Fruit fly (Drosophila melanogaster) whole organism, prepupa: Measurements from ENCODE around the gene CG34436.

Experiments used
- Blimp-1 ChIP-seq: fragments of 200-800 bp; sonication (Bioruptor generic); optimal IDR thresholded peaks from 3 replicates; lab custom pipeline; 2017; ENCODE audit warnings: missing biosample characterization, missing genetic modification characterization, mild to moderate bottlenecking, moderate library complexity, missing genetic modification reagents
- CG10631 ChIP-seq: fragments of 200-800 bp; sonication (Bioruptor generic); optimal IDR thresholded peaks from 2 replicates; lab custom pipeline; 2016; ENCODE audit warnings: missing biosample characterization, missing genetic modification characterization
- CG10669 ChIP-seq: fragments of 200-800 bp; sonication (Bioruptor generic); optimal IDR thresholded peaks from 3 replicates; lab custom pipeline; 2018; ENCODE audit warnings: missing biosample characterization, mild to moderate bottlenecking, missing genetic modification characterization, moderate library complexity
- CG11294 ChIP-seq: fragments of 200-800 bp; sonication (Bioruptor generic); IDR thresholded peaks from 2 replicates; pipeline ENCODE4 v1.3.6; 2022; ENCODE audit warnings: missing biosample characterization, missing genetic modification characterization
- CG11762 ChIP-seq: fragments of 200-800 bp; sonication (Bioruptor generic); optimal IDR thresholded peaks from 3 replicates; lab custom pipeline; 2016; ENCODE audit warnings: missing biosample characterization, missing genetic modification characterization; ENCODE audit not compliant: insufficient read depth
- CG11902 ChIP-seq: fragments of 200-800 bp; sonication (Bioruptor generic); optimal IDR thresholded peaks from 3 replicates; lab custom pipeline; 2016; ENCODE audit warnings: missing biosample characterization, missing genetic modification characterization
- CG15336 ChIP-seq: fragments of 200-800 bp; sonication (Bioruptor generic); IDR thresholded peaks from 2 replicates; pipeline ENCODE4 v1.3.6; 2022; ENCODE audit warnings: missing biosample characterization, missing genetic modification characterization
- CG31627 ChIP-seq: fragments of 200-800 bp; sonication (Bioruptor generic); optimal IDR thresholded peaks from 3 replicates; lab custom pipeline; 2016; ENCODE audit warnings: missing biosample characterization, missing genetic modification characterization
- CG32006 ChIP-seq: fragments of 200-800 bp; sonication (Bioruptor generic); optimal IDR thresholded peaks from 3 replicates; lab custom pipeline; 2017; ENCODE audit warnings: missing biosample characterization, mild to moderate bottlenecking, missing genetic modification characterization
- CG34406 ChIP-seq: fragments of 200-800 bp; sonication (Bioruptor generic); optimal IDR thresholded peaks from 3 replicates; lab custom pipeline; 2016; ENCODE audit warnings: missing biosample characterization, missing genetic modification characterization
- CG3919 ChIP-seq: fragments of 200-800 bp; sonication (Bioruptor generic); optimal IDR thresholded peaks from 3 replicates; lab custom pipeline; 2016; ENCODE audit warnings: missing biosample characterization, missing genetic modification characterization
- CG6163 ChIP-seq: fragments of 200-800 bp; sonication (Bioruptor generic); IDR thresholded peaks from 3 replicates; pipeline ENCODE4 v1.3.6; 2022; ENCODE audit warnings: missing biosample characterization, missing genetic modification characterization
- CG6276 ChIP-seq: fragments of 200-800 bp; sonication (Bioruptor generic); optimal IDR thresholded peaks from 2 replicates; lab custom pipeline; 2017; ENCODE audit warnings: missing biosample characterization, mild to moderate bottlenecking, missing genetic modification characterization
- CG6792 ChIP-seq: fragments of 200-800 bp; sonication (Bioruptor generic); optimal IDR thresholded peaks from 3 replicates; lab custom pipeline; 2016; ENCODE audit warnings: missing biosample characterization, missing genetic modification characterization
- CG6854 ChIP-seq: fragments of 200-800 bp; sonication (Bioruptor generic); optimal IDR thresholded peaks from 2 replicates; lab custom pipeline; 2017; ENCODE audit warnings: missing biosample characterization, mild to moderate bottlenecking, missing genetic modification characterization
- CG7368 ChIP-seq: fragments of 200-800 bp; sonication (Bioruptor generic); optimal IDR thresholded peaks from 3 replicates; lab custom pipeline; 2016; ENCODE audit warnings: missing biosample characterization, missing genetic modification characterization
- CG8319 ChIP-seq: fragments of 200-800 bp; sonication (Bioruptor generic); optimal IDR thresholded peaks from 3 replicates; lab custom pipeline; 2016; ENCODE audit warnings: missing biosample characterization, missing genetic modification characterization
- CG8632 ChIP-seq: fragments of 200-800 bp; sonication (Bioruptor generic); optimal IDR thresholded peaks from 3 replicates; lab custom pipeline; 2016; ENCODE audit warnings: missing biosample characterization, missing genetic modification characterization
- CG9139 ChIP-seq: fragments of 200-800 bp; sonication (Bioruptor generic); optimal IDR thresholded peaks from 3 replicates; lab custom pipeline; 2017; ENCODE audit warnings: missing biosample characterization, mild to moderate bottlenecking, missing genetic modification characterization
- Eip75B ChIP-seq: fragments of 200-800 bp; sonication (Bioruptor generic); optimal IDR thresholded peaks from 3 replicates; lab custom pipeline; 2016; ENCODE audit warnings: missing biosample characterization, missing genetic modification characterization
- Eip78C ChIP-seq: fragments of 200-800 bp; sonication (Bioruptor generic); peaks from one replicate; lab custom pipeline; 2016; ENCODE audit warnings: missing biosample characterization, missing genetic modification characterization
- Eip93F ChIP-seq: fragments of 200-800 bp; sonication (Bioruptor generic); optimal IDR thresholded peaks from 2 replicates; lab custom pipeline; 2016; ENCODE audit warnings: missing biosample characterization, mild to moderate bottlenecking, missing genetic modification characterization
- Ets21C ChIP-seq: fragments of 200-800 bp; sonication (Bioruptor generic); optimal IDR thresholded peaks from 3 replicates; lab custom pipeline; 2016; ENCODE audit warnings: missing biosample characterization, missing genetic modification characterization
- Ets96B ChIP-seq: fragments of 200-800 bp; optimal IDR thresholded peaks from 2 replicates; lab custom pipeline; 2019; ENCODE audit warnings: missing biosample characterization, mild to moderate bottlenecking, missing genetic modification characterization, moderate library complexity
- Hr39 ChIP-seq: fragments of 200-800 bp; sonication (Bioruptor generic); optimal IDR thresholded peaks from 2 replicates; lab custom pipeline; 2016; ENCODE audit warnings: missing biosample characterization, missing genetic modification characterization
- Hr4 ChIP-seq: fragments of 200-800 bp; sonication (Bioruptor generic); optimal IDR thresholded peaks from 3 replicates; lab custom pipeline; 2016; ENCODE audit warnings: missing biosample characterization, missing genetic modification characterization
- Lpt ChIP-seq: fragments of 200-800 bp; sonication (Bioruptor generic); optimal IDR thresholded peaks from 3 replicates; lab custom pipeline; 2016; ENCODE audit warnings: missing biosample characterization, missing genetic modification characterization
- Smox ChIP-seq: fragments of 200-800 bp; sonication (Bioruptor generic); optimal IDR thresholded peaks from 3 replicates; lab custom pipeline; 2016; ENCODE audit warnings: missing biosample characterization, missing genetic modification characterization
- Sox102F ChIP-seq: fragments of 200-800 bp; sonication (Bioruptor generic); optimal IDR thresholded peaks from 2 replicates; lab custom pipeline; 2016; ENCODE audit warnings: missing biosample characterization, mild to moderate bottlenecking, missing genetic modification characterization
- Sox14 ChIP-seq: fragments of 200-800 bp; sonication (Bioruptor generic); optimal IDR thresholded peaks from 3 replicates; lab custom pipeline; 2016; ENCODE audit warnings: missing biosample characterization, missing genetic modification characterization
- Sox15 ChIP-seq: fragments of 200-800 bp; sonication (Bioruptor generic); optimal IDR thresholded peaks from 3 replicates; lab custom pipeline; 2016; ENCODE audit warnings: missing biosample characterization, missing genetic modification characterization
- achi ChIP-seq: fragments of 200-800 bp; sonication (Bioruptor generic); optimal IDR thresholded peaks from 3 replicates; lab custom pipeline; 2016; ENCODE audit warnings: missing biosample characterization, missing genetic modification characterization
- acj6 ChIP-seq: fragments of 200-800 bp; sonication (Bioruptor generic); optimal IDR thresholded peaks from 3 replicates; lab custom pipeline; 2016; ENCODE audit warnings: missing biosample characterization, missing genetic modification characterization
- cyc ChIP-seq: fragments of 200-800 bp; sonication (Bioruptor generic); optimal IDR thresholded peaks from 3 replicates; lab custom pipeline; 2016; ENCODE audit warnings: missing biosample characterization, missing genetic modification characterization
- dac ChIP-seq: fragments of 200-800 bp; sonication (Bioruptor generic); optimal IDR thresholded peaks from 2 replicates; lab custom pipeline; 2017; ENCODE audit warnings: missing biosample characterization, mild to moderate bottlenecking, missing genetic modification characterization
- dsx ChIP-seq: fragments of 200-800 bp; optimal IDR thresholded peaks from 3 replicates; lab custom pipeline; 2019; ENCODE audit warnings: missing biosample characterization, mild to moderate bottlenecking, missing genetic modification characterization, moderate library complexity; ENCODE audit not compliant: poor library complexity, severe bottlenecking
- eg ChIP-seq: fragments of 200-800 bp; sonication (Bioruptor generic); IDR thresholded peaks from 3 replicates; pipeline ENCODE4 v1.3.6; 2022; ENCODE audit warnings: missing biosample characterization, missing genetic modification characterization
- esn ChIP-seq: fragments of 200-800 bp; sonication (Bioruptor generic); optimal IDR thresholded peaks from 2 replicates; lab custom pipeline; 2016; ENCODE audit warnings: missing biosample characterization, mild to moderate bottlenecking, missing genetic modification characterization, moderate library complexity
- fd59A ChIP-seq: fragments of 200-800 bp; sonication (Bioruptor generic); optimal IDR thresholded peaks from 2 replicates; lab custom pipeline; 2017; ENCODE audit warnings: missing biosample characterization, mild to moderate bottlenecking, missing genetic modification characterization, missing genetic modification reagents
- fd85E ChIP-seq: fragments of 200-800 bp; sonication (Bioruptor generic); optimal IDR thresholded peaks from 3 replicates; lab custom pipeline; 2016; ENCODE audit warnings: missing biosample characterization, missing genetic modification characterization
- lz ChIP-seq: fragments of 200-800 bp; sonication (Bioruptor generic); optimal IDR thresholded peaks from 3 replicates; lab custom pipeline; 2016; ENCODE audit warnings: missing biosample characterization, missing genetic modification characterization
- pdm3 ChIP-seq: fragments of 200-800 bp; sonication (Bioruptor generic); optimal IDR thresholded peaks from 3 replicates; lab custom pipeline; 2016; ENCODE audit warnings: missing biosample characterization, missing genetic modification characterization
- salr ChIP-seq, 2 experiments: fragments of 200-800 bp; sonication (Bioruptor generic); optimal IDR thresholded peaks; 3 replicates each; lab custom pipeline; 2016 to 2018; ENCODE audit warnings: missing biosample characterization in 2 of 2, missing genetic modification characterization in 2 of 2, mild to moderate bottlenecking in 1 of 2
- spab ChIP-seq: fragments of 200-800 bp; sonication (Bioruptor generic); optimal IDR thresholded peaks from 2 replicates; lab custom pipeline; 2017; ENCODE audit warnings: missing biosample characterization, mild to moderate bottlenecking, missing genetic modification characterization, missing genetic modification reagents
- svp ChIP-seq: fragments of 200-800 bp; sonication (Bioruptor generic); peaks from one replicate; lab custom pipeline; 2016; ENCODE audit warnings: missing biosample characterization, missing genetic modification characterization
- topi ChIP-seq: fragments of 200-800 bp; sonication (Bioruptor generic); optimal IDR thresholded peaks from 3 replicates; lab custom pipeline; 2016; ENCODE audit warnings: missing biosample characterization, missing genetic modification characterization
- vri ChIP-seq: fragments of 200-800 bp; sonication (Bioruptor generic); optimal IDR thresholded peaks from 3 replicates; lab custom pipeline; 2016; ENCODE audit warnings: missing biosample characterization, mild to moderate bottlenecking, missing genetic modification characterization

CG34436 gene

dm6 chr3R:28326150-28326965 is 44.0 kb downstream of the CG34436 start (continued):
- TF ChIP-seq CG6792 (GFP tag; lab: Kevin White, UChicago) = peak; percentile 100
- TF ChIP-seq CG32006 (GFP tag; lab: Kevin White, UChicago) = peak; percentile 100
- TF ChIP-seq CG15336 (GFP tag; lab: Robert Waterston, UW) = no peak
- TF ChIP-seq CG34406 = peak; percentile 100
- TF ChIP-seq Hr4 (GFP tag; lab: Kevin White, UChicago) = peak; percentile 100
- TF ChIP-seq fd59A = peak; percentile 100
- no peak for TF ChIP-seq CG11294
- TF ChIP-seq Eip93F (GFP tag; lab: Kevin White, UChicago) = peak; percentile 99
- TF ChIP-seq achi (GFP tag; lab: Kevin White, UChicago) = peak; percentile 99
- TF ChIP-seq CG8632 (GFP tag; lab: Kevin White, UChicago) = peak; percentile 100
- TF ChIP-seq Blimp-1 (GFP tag; lab: Kevin White, UChicago) = peak; percentile 97
- peak; percentile 100 for TF ChIP-seq Smox
- peak; percentile 100 for TF ChIP-seq Sox15 (GFP tag; lab: Kevin White, UChicago)
- TF ChIP-seq Sox14 (GFP tag; lab: Kevin White, UChicago) = peak; percentile 100
- peak; percentile 100 for TF ChIP-seq topi (GFP tag; lab: Kevin White, UChicago)
- TF ChIP-seq Ets21C (GFP tag; lab: Kevin White, UChicago) = peak; percentile 100
- TF ChIP-seq dac (GFP tag; lab: Kevin White, UChicago) = peak; percentile 100
- TF ChIP-seq Sox102F (GFP tag; lab: Kevin White, UChicago) = peak; percentile 100
- peak; percentile 100 for TF ChIP-seq CG10631
- peak; percentile 99 for TF ChIP-seq CG11762 (GFP tag; lab: Kevin White, UChicago)
- peak; percentile 100 for TF ChIP-seq acj6 (GFP tag; lab: Kevin White, UChicago)
- peak; percentile 100 for TF ChIP-seq CG9139 (GFP tag; lab: Kevin White, UChicago)
- peak; percentile 99 for TF ChIP-seq fd85E (GFP tag; lab: Kevin White, UChicago)
- TF ChIP-seq Eip75B = peak; percentile 100
- TF ChIP-seq CG8319 = peak; percentile 100
- peak; percentile 100 for TF ChIP-seq CG10669
- TF ChIP-seq vri (GFP tag; lab: Kevin White, UChicago) = peak; percentile 100
- TF ChIP-seq Eip78C = peak; percentile 100
- TF ChIP-seq cyc (GFP tag; lab: Kevin White, UChicago) = peak; percentile 100
- peak; percentile 100 for TF ChIP-seq salr (GFP tag; optimal IDR thresholded peaks at IDR 0.05; lab: Kevin White, UChicago)
- TF ChIP-seq CG11902 (GFP tag; lab: Kevin White, UChicago) = peak; percentile 99
- peak; percentile 100 for TF ChIP-seq dsx (GFP tag; lab: Kevin White, UChicago)
- TF ChIP-seq lz (GFP tag; lab: Kevin White, UChicago) = peak; percentile 100
- peak; percentile 100 for TF ChIP-seq Ets96B
- peak; percentile 100 for TF ChIP-seq svp (GFP tag; lab: Kevin White, UChicago)
- TF ChIP-seq spab (GFP tag; lab: Kevin White, UChicago) = peak; percentile 100
- peak; percentile 100 for TF ChIP-seq Lpt
- TF ChIP-seq CG7368 (GFP tag; lab: Kevin White, UChicago) = peak; percentile 100
- TF ChIP-seq CG6163 (GFP tag; lab: Robert Waterston, UW) = no peak

dm6 chr3R:28327132-28327531 is 44.8 kb downstream of the CG34436 start:
- peak; percentile 38 for TF ChIP-seq CG32006 (GFP tag; lab: Kevin White, UChicago)
- TF ChIP-seq CG6854 (GFP tag; lab: Kevin White, UChicago) = no peak
- TF ChIP-seq svp (GFP tag; lab: Kevin White, UChicago) = peak; percentile 71
- TF ChIP-seq esn (GFP tag; lab: Kevin White, UChicago) = peak; percentile 55
- peak; percentile 31 for TF ChIP-seq CG6792 (GFP tag; lab: Kevin White, UChicago)
- TF ChIP-seq CG31627 (GFP tag; lab: Kevin White, UChicago) = peak; percentile 24
- peak; percentile 36 for TF ChIP-seq topi (GFP tag; lab: Kevin White, UChicago)
- TF ChIP-seq eg (GFP tag; lab: Robert Waterston, UW) = no peak
- TF ChIP-seq salr (GFP tag; optimal IDR thresholded peaks at IDR 0.05; lab: Kevin White, UChicago) = no peak
- TF ChIP-seq CG10669 = peak; percentile 28
- peak; percentile 57 for TF ChIP-seq Hr39 (GFP tag; lab: Kevin White, UChicago)
- no peak for TF ChIP-seq CG6276
- peak; percentile 48 for TF ChIP-seq pdm3 (GFP tag; lab: Kevin White, UChicago)
- peak; percentile 20 for TF ChIP-seq Sox14 (GFP tag; lab: Kevin White, UChicago)
- peak; percentile 37 for TF ChIP-seq CG3919 (GFP tag; lab: Kevin White, UChicago)
- peak; percentile 31 for TF ChIP-seq lz (GFP tag; lab: Kevin White, UChicago)
- TF ChIP-seq CG11902 (GFP tag; lab: Kevin White, UChicago) = no peak
- TF ChIP-seq CG8319 = peak; percentile 32
- TF ChIP-seq acj6 (GFP tag; lab: Kevin White, UChicago) = peak; percentile 40
- no peak for TF ChIP-seq dsx (GFP tag; lab: Kevin White, UChicago)
- TF ChIP-seq CG8632 (GFP tag; lab: Kevin White, UChicago) = peak; percentile 54
- peak; percentile 27 for TF ChIP-seq Sox102F (GFP tag; lab: Kevin White, UChicago)
- peak; percentile 54 for TF ChIP-seq Smox
- TF ChIP-seq Eip78C = peak; percentile 92
